Fruit fly (Drosophila melanogaster) whole organism, pupa: ENCODE data around the gene CG44098.

Source experiments
- CG10348 ChIP-seq: fragments of 200-800 bp; sonication (Bioruptor generic); IDR thresholded peaks from 2 replicates; pipeline ENCODE4 v1.3.6; 2022; ENCODE audit warnings: missing biosample characterization, missing genetic modification characterization
- CG12605 ChIP-seq: fragments of 200-800 bp; sonication (Bioruptor generic); IDR thresholded peaks from 2 replicates; pipeline ENCODE4 v1.3.6; 2022; ENCODE audit warnings: missing biosample characterization, missing genetic modification characterization
- CG13204 ChIP-seq: fragments of 200-800 bp; sonication (Bioruptor generic); optimal IDR thresholded peaks from 2 replicates; lab custom pipeline; 2018; ENCODE audit warnings: missing biosample characterization, mild to moderate bottlenecking, missing genetic modification characterization, moderate library complexity
- CG14655 ChIP-seq: fragments of 200-800 bp; sonication (Bioruptor generic); optimal IDR thresholded peaks from 3 replicates; lab custom pipeline; 2017; ENCODE audit warnings: mild to moderate bottlenecking, missing biosample characterization, missing genetic modification reagents, missing genetic modification characterization
- CG15710 ChIP-seq: fragments of 200-800 bp; sonication (Bioruptor generic); optimal IDR thresholded peaks from 2 replicates; lab custom pipeline; 2018; ENCODE audit warnings: missing biosample characterization, mild to moderate bottlenecking, missing genetic modification characterization, moderate library complexity
- CG17806 ChIP-seq: fragments of 200-800 bp; sonication (Bioruptor generic); optimal IDR thresholded peaks from 2 replicates; lab custom pipeline; 2018; ENCODE audit warnings: missing biosample characterization, mild to moderate bottlenecking, missing genetic modification characterization, moderate library complexity
- CG32121 ChIP-seq: fragments of 200-800 bp; sonication (Bioruptor generic); IDR thresholded peaks from 2 replicates; pipeline ENCODE4 v1.3.6; 2022; ENCODE audit warnings: missing biosample characterization, missing genetic modification characterization
- CG34367 ChIP-seq: fragments of 200-800 bp; sonication (Bioruptor generic); optimal IDR thresholded peaks from 2 replicates; lab custom pipeline; 2018; ENCODE audit warnings: missing biosample characterization, mild to moderate bottlenecking, missing genetic modification characterization
- CG4496 ChIP-seq: fragments of 200-800 bp; sonication (Bioruptor generic); IDR thresholded peaks from 3 replicates; pipeline ENCODE4 v1.3.6; 2022; ENCODE audit warnings: missing biosample characterization, missing genetic modification characterization
- CG8159 ChIP-seq: fragments of 200-800 bp; sonication (Bioruptor generic); optimal IDR thresholded peaks from 3 replicates; lab custom pipeline; 2018; ENCODE audit warnings: missing biosample characterization, mild to moderate bottlenecking, missing genetic modification characterization, moderate library complexity
- CG8301 ChIP-seq: fragments of 200-800 bp; sonication (Bioruptor generic); optimal IDR thresholded peaks from 2 replicates; lab custom pipeline; 2018; ENCODE audit warnings: missing biosample characterization, mild to moderate bottlenecking, missing genetic modification characterization
- CG9948 ChIP-seq: fragments of 200-800 bp; sonication (Bioruptor generic); optimal IDR thresholded peaks from 2 replicates; lab custom pipeline; 2018; ENCODE audit warnings: missing biosample characterization, mild to moderate bottlenecking, missing genetic modification characterization, moderate library complexity
- D1 ChIP-seq: fragments of 200-800 bp; sonication (Bioruptor generic); optimal IDR thresholded peaks from 2 replicates; lab custom pipeline; 2018; ENCODE audit warnings: missing biosample characterization, mild to moderate bottlenecking, missing genetic modification characterization, moderate library complexity
- EcR ChIP-seq: fragments of 200-800 bp; sonication (Bioruptor generic); optimal IDR thresholded peaks from 3 replicates; lab custom pipeline; 2019; ENCODE audit warnings: missing biosample characterization, missing genetic modification characterization, mild to moderate bottlenecking, moderate library complexity, missing genetic modification reagents
- Ets98B ChIP-seq: fragments of 200-800 bp; sonication (Bioruptor generic); IDR thresholded peaks from 2 replicates; pipeline ENCODE4 v1.3.6; 2022; ENCODE audit warnings: missing biosample characterization, missing genetic modification characterization
- Pif1A ChIP-seq: fragments of 200-800 bp; sonication (Bioruptor generic); optimal IDR thresholded peaks from 3 replicates; lab custom pipeline; 2016; ENCODE audit warnings: missing biosample characterization, missing genetic modification characterization
- Pif1B ChIP-seq: fragments of 200-800 bp; sonication (Bioruptor generic); optimal IDR thresholded peaks from 3 replicates; lab custom pipeline; 2016; ENCODE audit warnings: missing biosample characterization, missing genetic modification characterization
- Snoo ChIP-seq: fragments of 200-800 bp; sonication (Bioruptor generic); optimal IDR thresholded peaks from 3 replicates; lab custom pipeline; 2017; ENCODE audit warnings: missing biosample characterization, mild to moderate bottlenecking, missing genetic modification characterization, inconsistent platforms
- fd96Ca ChIP-seq: fragments of 200-800 bp; sonication (Bioruptor generic); IDR thresholded peaks from 3 replicates; pipeline ENCODE4 v1.3.6; 2022; ENCODE audit warnings: missing biosample characterization, missing genetic modification characterization
- gl ChIP-seq: fragments of 200-800 bp; sonication (Bioruptor generic); optimal IDR thresholded peaks from 2 replicates; lab custom pipeline; 2018; ENCODE audit warnings: missing biosample characterization, mild to moderate bottlenecking, missing genetic modification characterization
- rn ChIP-seq: fragments of 200-800 bp; sonication (Bioruptor generic); IDR thresholded peaks from 2 replicates; pipeline ENCODE4 v1.3.6; 2022; ENCODE audit warnings: missing biosample characterization, missing genetic modification characterization

CG44098 gene

dm6 chr3R:4811936-4812534, 39.0 kb upstream of the CG44098 start, which contains the start of the genes Hus1-like and ctrip:
Gene Hus1-like, minus strand, starts transcription at chr3R:4812096.
Gene ctrip, minus strand, starts transcription at chr3R:4812096.
- TF ChIP-seq CG12605 = 0 out of 2 replicates have a peak, but pooled peaks have one; percentile 14
- peak; percentile 27 for TF ChIP-seq EcR (GFP tag; lab: Kevin White, UChicago)
- no peak for TF ChIP-seq CG32121 (GFP tag; lab: Robert Waterston, UW)
- 0 out of 3 replicates have a peak, but pooled peaks have one; percentile 36 for TF ChIP-seq fd96Ca (GFP tag; lab: Robert Waterston, UW)
- TF ChIP-seq, all 21 proteins: peak for 3

DNA sequence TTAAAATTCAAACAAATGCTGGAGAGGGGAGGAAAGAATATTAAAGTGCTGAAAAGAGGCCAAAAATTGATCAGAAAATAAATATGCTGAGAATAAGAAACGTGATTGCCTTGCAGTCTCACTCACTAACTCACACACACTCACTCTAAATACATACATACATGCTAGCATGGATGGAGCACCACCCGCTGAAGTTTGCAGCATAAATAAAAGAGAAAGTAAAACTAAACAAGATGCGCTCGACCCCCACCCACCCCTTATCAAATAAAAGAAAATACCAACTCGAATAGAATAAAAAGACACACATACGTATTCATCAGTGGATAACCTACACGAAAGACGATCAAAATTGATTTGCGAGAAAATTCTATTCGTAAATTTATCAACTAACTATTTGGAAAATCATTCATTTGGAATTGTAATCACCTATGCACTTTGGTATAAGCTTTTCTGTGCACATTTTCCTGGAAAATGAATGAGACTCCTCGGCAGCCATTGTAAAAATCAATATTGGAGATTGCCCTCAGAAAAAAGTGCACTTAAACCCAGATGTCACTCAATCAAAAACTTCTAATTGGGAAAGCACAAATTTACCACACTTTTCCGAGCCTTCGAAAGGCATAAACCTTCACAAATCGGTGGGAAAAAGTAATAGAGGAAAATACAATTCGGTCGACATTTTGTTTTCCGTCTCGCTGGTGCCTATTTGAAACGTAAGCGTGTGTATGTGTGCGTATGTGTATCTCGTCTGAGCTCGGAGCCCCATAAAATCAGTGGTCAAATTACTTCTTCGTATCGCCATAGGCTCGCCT, 38.3 kb upstream of the CG44098 start, which contains the start of gene Gmppb:
TSS of gene Gmppb (plus strand) at position 321 of the 812 bp plus-strand sequence.
- TF ChIP-seq CG14655 (GFP tag; lab: Kevin White, UChicago) (no peak), CG4496 (GFP tag; lab: Robert Waterston, UW) (no peak), CG15710 (tag; lab: Kevin White, UChicago) (no peak), rn (GFP tag; lab: Robert Waterston, UW) (no peak), D1 (tag; lab: Kevin White, UChicago) (no peak), Pif1A (GFP tag; lab: Kevin White, UChicago) (no peak)

dm6 chr3R:4809944-4810653, 37.1 kb upstream of the CG44098 start:
- TF ChIP-seq CG12605 (no peak), Pif1A (GFP tag; lab: Kevin White, UChicago) (peak; percentile 20), D1 (tag; lab: Kevin White, UChicago) (no peak), CG15710 (tag; lab: Kevin White, UChicago) (peak; percentile 29), Pif1B (GFP tag; lab: Kevin White, UChicago) (peak; percentile 20), CG4496 (GFP tag; lab: Robert Waterston, UW) (peak; percentile 80), CG13204 (GFP tag; lab: Kevin White, UChicago) (peak; percentile 76), gl (tag; lab: Kevin White, UChicago) (peak; percentile 70), EcR (GFP tag; lab: Kevin White, UChicago) (peak; percentile 99), CG17806 (tag; lab: Kevin White, UChicago) (peak; percentile 26), fd96Ca (GFP tag; lab: Robert Waterston, UW) (peak; percentile 62; the same call in 1 of the 3 replicates), CG32121 (GFP tag; lab: Robert Waterston, UW) (no peak)

- TF ChIP-seq CG32121 (GFP tag; lab: Robert Waterston, UW) (no peak), EcR (GFP tag; lab: Kevin White, UChicago) (peak; percentile 73), rn (GFP tag; lab: Robert Waterston, UW) (no peak)
Observed at dm6 chr3R:4807582-4807981, 34.6 kb upstream of the CG44098 start.

DNA sequence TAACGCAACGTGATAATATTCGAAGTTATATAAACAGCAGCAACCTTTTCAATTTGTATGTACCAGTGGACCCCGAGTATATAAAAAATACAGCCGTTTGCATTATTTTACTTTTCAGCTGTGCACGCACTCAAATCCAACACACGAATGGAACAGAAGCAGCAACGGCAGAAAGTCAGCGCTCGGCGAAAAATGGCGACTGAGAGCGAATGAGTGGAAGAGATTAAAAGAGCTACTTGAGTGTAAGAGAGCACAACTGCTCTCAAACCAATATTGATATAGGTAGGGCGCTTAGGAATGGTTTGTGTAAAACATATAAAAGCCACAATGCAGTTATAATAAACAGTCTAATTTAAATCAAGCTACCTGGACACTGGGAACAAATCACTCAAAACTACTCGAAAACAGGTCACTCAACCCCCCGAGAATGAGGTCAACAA, 33.3 kb upstream of the CG44098 start:
- TF ChIP-seq Ets98B (GFP tag; lab: Robert Waterston, UW) (peak; percentile 27; the same call in 1 of the 2 replicates), fd96Ca (GFP tag; lab: Robert Waterston, UW) (peak; percentile 19; the same call in 1 of the 3 replicates), CG17806 (tag; lab: Kevin White, UChicago) (peak; percentile 10), rn (GFP tag; lab: Robert Waterston, UW) (no peak), CG4496 (GFP tag; lab: Robert Waterston, UW) (0 out of 3 replicates have a peak, but pooled peaks have one; percentile 15), CG9948 (tag; lab: Kevin White, UChicago) (no peak), CG13204 (GFP tag; lab: Kevin White, UChicago) (peak; percentile 59), CG15710 (tag; lab: Kevin White, UChicago) (no peak), D1 (tag; lab: Kevin White, UChicago) (no peak), gl (tag; lab: Kevin White, UChicago) (peak; percentile 23), CG10348 (no peak), EcR (GFP tag; lab: Kevin White, UChicago) (peak; percentile 96), CG14655 (GFP tag; lab: Kevin White, UChicago) (no peak), Snoo (tag; lab: Kevin White, UChicago) (peak; percentile 57), CG34367 (tag; lab: Kevin White, UChicago) (peak; percentile 13), Pif1B (GFP tag; lab: Kevin White, UChicago) (peak; percentile 77), Pif1A (GFP tag; lab: Kevin White, UChicago) (peak; percentile 43), CG32121 (GFP tag; lab: Robert Waterston, UW) (0 out of 2 replicates have a peak, but pooled peaks have one; percentile 11), CG8159 (tag; lab: Kevin White, UChicago) (peak; percentile 3), CG8301 (no peak), CG12605 (peak; percentile 74)
